Fruit fly (Drosophila melanogaster): Measurements from ENCODE around the gene CG43403.

- TF ChIP-seq CTCF (optimal IDR thresholded peaks at IDR 0.05) (no peak), CG8478 (optimal IDR thresholded peaks at IDR 0.05) (no peak)
These were observed 45.2 kb upstream of the CG43403 start, which contains the start of the genes Rad1 and Sws1 for dm6 chr2L:2574717-2575273.
